Fruit fly (Drosophila melanogaster): ENCODE results near the gene yellow-c.

dm6 chr2L:15067832-15068231 is 32.6 kb downstream of the yellow-c start:
- no peak for TF ChIP-seq Sin3A (optimal IDR thresholded peaks at IDR 0.05)
- no peak for TF ChIP-seq h (optimal IDR thresholded peaks at IDR 0.05)
- no peak for TF ChIP-seq Myc (optimal IDR thresholded peaks at IDR 0.05)
- no peak for TF ChIP-seq insv (optimal IDR thresholded peaks at IDR 0.05)
